Fruit fly (Drosophila melanogaster): Measurements from ENCODE around the gene CG14830.

CG14830 gene

DNA sequence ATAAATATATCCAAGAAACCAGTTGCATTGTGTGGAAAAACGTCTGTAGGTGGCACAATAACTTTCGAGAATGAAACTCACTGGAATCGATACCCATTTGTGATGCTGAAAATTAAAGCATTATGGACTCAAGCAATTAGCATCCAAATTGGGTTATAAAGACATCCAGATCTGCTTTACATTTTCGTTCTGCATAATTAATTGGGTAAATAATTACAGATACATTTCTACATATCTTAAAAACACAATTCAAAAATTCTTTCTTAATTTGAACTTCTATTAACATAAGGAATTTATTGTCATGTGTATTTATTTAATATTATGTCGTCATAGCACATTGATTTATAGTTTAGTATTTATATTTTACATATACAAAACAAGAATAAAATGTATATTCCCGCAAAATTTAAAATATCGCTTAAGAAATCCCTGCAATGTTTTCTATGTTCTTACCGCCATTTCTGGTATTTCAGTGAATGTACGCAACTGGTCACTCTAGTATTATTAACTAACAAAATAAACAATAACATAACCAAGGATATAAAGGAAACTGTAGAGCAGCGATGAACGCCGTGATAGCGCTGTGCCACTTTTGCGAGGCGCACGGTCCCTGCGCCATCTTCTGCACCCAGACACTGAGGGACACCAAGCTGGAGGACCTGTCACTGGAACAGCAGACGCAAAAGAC, 25.5 kb downstream of the CG14830 start, which contains the start of the genes CG14829 and BHD:
CG14829 (minus strand) TSS at position 51 of the 688 bp plus-strand sequence.
BHD (plus strand) TSS at position 471 of the 688 bp plus-strand sequence.
- TF ChIP-seq Mnt (GFP tag; optimal IDR thresholded peaks at IDR 0.05) (no peak), CG11617 (GFP tag; optimal IDR thresholded peaks at IDR 0.05) (no peak), Crg-1 (GFP tag; optimal IDR thresholded peaks at IDR 0.05) (no peak), CG33017 (tag; optimal IDR thresholded peaks at IDR 0.05) (no peak), kay (GFP tag; ENCODE audit: borderline replicate concordance) (no peak), ovo (GFP tag; optimal IDR thresholded peaks at IDR 0.05) (no peak), toe (GFP tag; optimal IDR thresholded peaks at IDR 0.05) (no peak), CG14711 (tag; optimal IDR thresholded peaks at IDR 0.05) (no peak), CG7045 (GFP tag; optimal IDR thresholded peaks at IDR 0.05) (no peak), pad (GFP tag; optimal IDR thresholded peaks at IDR 0.05) (no peak), CG7101 (tag; optimal IDR thresholded peaks at IDR 0.05) (no peak), CG12768 (GFP tag; optimal IDR thresholded peaks at IDR 0.05) (no peak), CG5204 (GFP tag; optimal IDR thresholded peaks at IDR 0.05) (no peak), cnc (optimal IDR thresholded peaks at IDR 0.05) (no peak), Clk (GFP tag; optimal IDR thresholded peaks at IDR 0.05) (no peak), tj (GFP tag; optimal IDR thresholded peaks at IDR 0.05) (no peak), cic (GFP tag; optimal IDR thresholded peaks at IDR 0.05) (no peak)

DNA sequence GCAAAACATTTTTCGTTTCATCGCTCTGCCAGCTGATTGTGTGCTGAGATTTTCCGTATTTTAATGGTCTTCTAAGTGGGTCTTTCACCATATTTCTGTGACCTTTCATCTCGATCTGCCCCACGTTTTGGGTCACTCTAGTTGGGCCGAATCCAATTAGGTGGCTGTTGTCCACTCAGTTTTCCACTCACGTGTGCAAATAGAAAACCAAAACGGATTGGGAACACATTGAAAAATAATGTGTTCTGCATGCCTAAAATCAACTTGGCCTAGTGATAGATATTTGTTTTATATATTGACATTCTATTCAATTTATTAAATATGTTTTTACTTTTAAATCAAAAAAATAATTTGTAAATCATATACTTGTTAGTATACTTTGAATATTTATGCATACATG, 29.5 kb downstream of the CG14830 start, which contains the start of gene CG14826:
CG14826 (plus strand) TSS at position 301 of the 400 bp plus-strand sequence.
- TF ChIP-seq CG12768 (GFP tag; optimal IDR thresholded peaks at IDR 0.05) (no peak), ovo (GFP tag; optimal IDR thresholded peaks at IDR 0.05) (no peak), tj (GFP tag; optimal IDR thresholded peaks at IDR 0.05) (no peak), Mnt (GFP tag; optimal IDR thresholded peaks at IDR 0.05) (no peak), CG7045 (GFP tag; optimal IDR thresholded peaks at IDR 0.05) (no peak), Crg-1 (GFP tag; optimal IDR thresholded peaks at IDR 0.05) (no peak), toe (GFP tag; optimal IDR thresholded peaks at IDR 0.05) (no peak), CG33017 (tag; optimal IDR thresholded peaks at IDR 0.05) (no peak), kay (GFP tag; ENCODE audit: borderline replicate concordance) (no peak), CG14711 (tag; optimal IDR thresholded peaks at IDR 0.05) (no peak), bab1 (GFP tag; optimal IDR thresholded peaks at IDR 0.05) (no peak), CG11617 (GFP tag; optimal IDR thresholded peaks at IDR 0.05) (no peak), cnc (optimal IDR thresholded peaks at IDR 0.05) (no peak), CG7101 (tag; optimal IDR thresholded peaks at IDR 0.05) (no peak), cic (GFP tag; optimal IDR thresholded peaks at IDR 0.05) (no peak), Clk (GFP tag; optimal IDR thresholded peaks at IDR 0.05) (no peak), Hr96 (GFP tag; optimal IDR thresholded peaks at IDR 0.05) (no peak), CG5204 (GFP tag; optimal IDR thresholded peaks at IDR 0.05) (no peak)
